Worm (Caenorhabditis elegans) whole organism, L3 larva: Measurements from ENCODE around the gene C14A4.12.

Experiments used
- ama-1 ChIP-seq: fragments of 150-350 bp; optimal IDR thresholded peaks from 2 replicates; lab custom pipeline; 2018
- daf-12 ChIP-seq: fragments of 150-350 bp; optimal IDR thresholded peaks from 2 replicates; lab custom pipeline; 2014; ENCODE audit warnings: missing biosample characterization, missing genetic modification reagents, missing genetic modification characterization
- nhr-11 ChIP-seq: fragments of 150-350 bp; optimal IDR thresholded peaks from 2 replicates; lab custom pipeline; 2014; ENCODE audit warnings: missing biosample characterization, missing genetic modification characterization
- nhr-23 ChIP-seq: fragments of 150-350 bp; optimal IDR thresholded peaks from 2 replicates; lab custom pipeline; 2014; ENCODE audit warnings: missing biosample characterization, missing genetic modification reagents, missing genetic modification characterization
- nhr-237 ChIP-seq: fragments of 150-350 bp; optimal IDR thresholded peaks from 2 replicates; lab custom pipeline; 2014; ENCODE audit warnings: missing biosample characterization, missing genetic modification characterization
- nhr-25 ChIP-seq: sonication (generic microtip); optimal IDR thresholded peaks from 2 replicates; lab custom pipeline; 2017; ENCODE audit warnings: missing biosample characterization, missing genetic modification characterization
- nhr-76 ChIP-seq: fragments of 150-350 bp; sonication (generic microtip); optimal IDR thresholded peaks from 5 replicates; lab custom pipeline; 2014; ENCODE audit warnings: missing biosample characterization, missing genetic modification characterization
- pha-4 ChIP-seq: fragments of 150-350 bp; optimal IDR thresholded peaks from 2 replicates; lab custom pipeline; 2014; ENCODE audit warnings: missing biosample characterization, missing genetic modification reagents, missing genetic modification characterization

- TF ChIP-seq nhr-76 = no peak
- TF ChIP-seq nhr-25 = no peak
- no peak for TF ChIP-seq nhr-237 (tag; lab: Kevin White, UChicago)
- no peak for TF ChIP-seq daf-12 (tag; lab: Kevin White, UChicago)
- TF ChIP-seq nhr-11 (tag; lab: Kevin White, UChicago) = no peak
- TF ChIP-seq nhr-23 = no peak
- no peak for TF ChIP-seq ama-1 (lab: Kevin White, UChicago)
- TF ChIP-seq pha-4 (tag; lab: Kevin White, UChicago) = no peak
Measured at ce11 chrII:10662279-10662678, 49.4 kb downstream of the C14A4.12 start.
